Worm (Caenorhabditis elegans) whole organism, young adult: ENCODE data around the gene tag-280.

Experiments
- B0019.2 ChIP-seq: fragments of 200-800 bp; sonication (Bioruptor generic); conservative IDR thresholded peaks from 2 replicates; pipeline ENCODE4 v1.3.6; 2022; ENCODE audit warnings: missing genetic modification reagents, missing genetic modification characterization, missing compliant biosample characterization
- B0336.3 ChIP-seq: fragments of 200-800 bp; sonication (Bioruptor generic); IDR thresholded peaks from 2 replicates; pipeline ENCODE4 v1.3.6; 2022; ENCODE audit warnings: missing genetic modification characterization, missing compliant biosample characterization
- F57A8.1 ChIP-seq: fragments of 200-800 bp; sonication (Bioruptor generic); optimal IDR thresholded peaks from 2 replicates; lab custom pipeline; 2018; ENCODE audit warnings: mild to moderate bottlenecking, missing genetic modification characterization, moderate library complexity, missing compliant biosample characterization
- F57C9.4 ChIP-seq: sonication (generic microtip); optimal IDR thresholded peaks from 2 replicates; lab custom pipeline; 2017; ENCODE audit warnings: mild to moderate bottlenecking, missing genetic modification characterization, missing compliant biosample characterization
- K11D2.4 ChIP-seq: fragments of 200-800 bp; sonication (Bioruptor generic); IDR thresholded peaks from 2 replicates; pipeline ENCODE4 v1.3.6; 2022; ENCODE audit warnings: missing genetic modification reagents, missing genetic modification characterization, missing compliant biosample characterization
- T26A5.8 ChIP-seq: sonication (generic microtip); optimal IDR thresholded peaks from 2 replicates; lab custom pipeline; 2016; ENCODE audit warnings: missing genetic modification characterization, missing compliant biosample characterization
- Y79H2A.3 ChIP-seq: fragments of 200-800 bp; sonication (Bioruptor generic); conservative IDR thresholded peaks from 2 replicates; pipeline ENCODE4 v1.3.6; 2022; ENCODE audit warnings: missing genetic modification reagents, missing genetic modification characterization, missing compliant biosample characterization
- akir-1 ChIP-seq: fragments of 200-800 bp; sonication (Bioruptor generic); optimal IDR thresholded peaks from 2 replicates; lab custom pipeline; 2018; ENCODE audit warnings: mild to moderate bottlenecking, missing genetic modification characterization, moderate library complexity, missing compliant biosample characterization
- athp-1 ChIP-seq: sonication (generic microtip); optimal IDR thresholded peaks from 2 replicates; lab custom pipeline; 2017; ENCODE audit warnings: mild to moderate bottlenecking, missing genetic modification characterization, missing compliant biosample characterization
- attf-6 ChIP-seq: fragments of 200-800 bp; sonication (Bioruptor generic); IDR thresholded peaks from 2 replicates; pipeline ENCODE4 v1.3.6; 2022; ENCODE audit warnings: missing genetic modification reagents, missing genetic modification characterization, missing compliant biosample characterization
- ceh-100 ChIP-seq: fragments of 200-800 bp; sonication (Bioruptor generic); IDR thresholded peaks from 2 replicates; pipeline ENCODE4 v1.3.6; 2022; ENCODE audit warnings: missing genetic modification reagents, missing genetic modification characterization, missing compliant biosample characterization
- ceh-27 ChIP-seq: fragments of 200-800 bp; sonication (Bioruptor generic); optimal IDR thresholded peaks from 2 replicates; lab custom pipeline; 2018; ENCODE audit warnings: mild to moderate bottlenecking, missing genetic modification characterization, moderate library complexity, missing compliant biosample characterization
- ceh-58 ChIP-seq: fragments of 200-800 bp; sonication (Bioruptor generic); IDR thresholded peaks from 2 replicates; pipeline ENCODE4 v1.3.6; 2022; ENCODE audit warnings: missing genetic modification characterization, missing compliant biosample characterization
- ceh-91 ChIP-seq: fragments of 200-800 bp; sonication (Bioruptor generic); IDR thresholded peaks from 2 replicates; pipeline ENCODE4 v1.3.6; 2022; ENCODE audit warnings: missing genetic modification reagents, missing genetic modification characterization, missing compliant biosample characterization
- die-1 ChIP-seq: sonication (generic microtip); optimal IDR thresholded peaks from 2 replicates; lab custom pipeline; 2016; ENCODE audit warnings: missing genotype, mild to moderate bottlenecking, missing genetic modification characterization, missing compliant biosample characterization
- egl-44 ChIP-seq: fragments of 200-800 bp; sonication (Bioruptor generic); IDR thresholded peaks from 2 replicates; pipeline ENCODE4 v1.3.6; 2022; ENCODE audit warnings: missing genetic modification reagents, missing genetic modification characterization, missing compliant biosample characterization
- gei-17 ChIP-seq: fragments of 200-800 bp; sonication (Bioruptor generic); optimal IDR thresholded peaks from 2 replicates; lab custom pipeline; 2018; ENCODE audit warnings: mild to moderate bottlenecking, missing genetic modification characterization, missing compliant biosample characterization
- hlh-26 ChIP-seq: fragments of 200-800 bp; sonication (Bioruptor generic); conservative IDR thresholded peaks from 2 replicates; pipeline ENCODE4 v1.3.6; 2022; ENCODE audit warnings: missing genetic modification reagents, missing genetic modification characterization, missing compliant biosample characterization
- lag-1 ChIP-seq: fragments of 200-800 bp; sonication (Bioruptor generic); IDR thresholded peaks from 2 replicates; pipeline ENCODE4 v1.3.6; 2022; ENCODE audit warnings: missing genetic modification reagents, missing genetic modification characterization, missing compliant biosample characterization
- lin-35 ChIP-seq, 3 experiments: fragments of 150-350 bp in 2 of 3; sonication (generic microtip) in 1 of 3; optimal IDR thresholded peaks; 2 replicates each; lab custom pipeline; 2014 to 2018; ENCODE audit warnings: missing biosample characterization in 3 of 3, missing genetic modification characterization in 3 of 3, missing genetic modification reagents in 3 of 3
- lsy-27 ChIP-seq: sonication (generic microtip); optimal IDR thresholded peaks from 2 replicates; lab custom pipeline; 2017; ENCODE audit warnings: missing genetic modification characterization, mild to moderate bottlenecking, missing compliant biosample characterization, antibody characterized with exemption, missing genotype, borderline replicate concordance; ENCODE audit not compliant: insufficient read depth
- madf-6 ChIP-seq: fragments of 200-800 bp; sonication (Bioruptor generic); IDR thresholded peaks from 2 replicates; pipeline ENCODE4 v1.3.6; 2022; ENCODE audit warnings: missing genetic modification reagents, missing genetic modification characterization, missing compliant biosample characterization
- mxl-1 ChIP-seq: sonication (generic microtip); optimal IDR thresholded peaks from 2 replicates; lab custom pipeline; 2016; ENCODE audit warnings: missing genetic modification characterization, missing compliant biosample characterization
- nfya-1 ChIP-seq: sonication (generic microtip); optimal IDR thresholded peaks from 2 replicates; lab custom pipeline; 2017; ENCODE audit warnings: antibody characterized with exemption, missing compliant biosample characterization, missing genetic modification characterization, borderline replicate concordance; ENCODE audit not compliant: insufficient read depth
- pbrm-1 ChIP-seq: fragments of 200-800 bp; sonication (Bioruptor generic); IDR thresholded peaks from 2 replicates; pipeline ENCODE4 v1.3.6; 2022; ENCODE audit warnings: missing genetic modification reagents, missing genetic modification characterization, missing compliant biosample characterization
- rpc-1 ChIP-seq, 2 experiments: fragments of 150-350 bp in 1 of 2; sonication (generic microtip) in 1 of 2; optimal IDR thresholded peaks; 2 replicates each; lab custom pipeline; 2014 to 2018; ENCODE audit warnings: missing biosample characterization in 1 of 2, missing genetic modification characterization in 1 of 2, missing genetic modification reagents in 1 of 2, missing genotype in 1 of 2
- snpc-1.3 ChIP-seq: sonication (generic microtip); optimal IDR thresholded peaks from 2 replicates; lab custom pipeline; 2017; ENCODE audit warnings: missing genetic modification characterization, mild to moderate bottlenecking, missing compliant biosample characterization, antibody characterized with exemption, moderate library complexity, missing genotype, missing genetic modification reagents; ENCODE audit not compliant: insufficient read depth
- snpc-3.4 ChIP-seq: sonication (generic microtip); optimal IDR thresholded peaks from 2 replicates; lab custom pipeline; 2017; ENCODE audit warnings: missing genetic modification characterization, mild to moderate bottlenecking, missing compliant biosample characterization, antibody characterized with exemption, moderate library complexity, missing genotype, missing genetic modification reagents
- somi-1 ChIP-seq: fragments of 200-800 bp; sonication (Bioruptor generic); optimal IDR thresholded peaks from 2 replicates; lab custom pipeline; 2018; ENCODE audit warnings: mild to moderate bottlenecking, missing genetic modification characterization, missing compliant biosample characterization
- tbx-9 ChIP-seq: sonication (generic microtip); optimal IDR thresholded peaks from 2 replicates; lab custom pipeline; 2016; ENCODE audit warnings: borderline replicate concordance, missing genetic modification characterization, inconsistent platforms, missing compliant biosample characterization
- tlf-1 ChIP-seq: fragments of 200-800 bp; sonication (Bioruptor generic); optimal IDR thresholded peaks from 2 replicates; lab custom pipeline; 2018; ENCODE audit warnings: mild to moderate bottlenecking, missing genetic modification characterization, missing compliant biosample characterization
- zfh-2 ChIP-seq: fragments of 200-800 bp; sonication (Bioruptor generic); conservative IDR thresholded peaks from 2 replicates; pipeline ENCODE4 v1.3.6; 2022; ENCODE audit warnings: missing genetic modification reagents, missing genetic modification characterization, missing compliant biosample characterization
- ztf-22 ChIP-seq: fragments of 200-800 bp; sonication (Bioruptor generic); optimal IDR thresholded peaks from 2 replicates; lab custom pipeline; 2018; ENCODE audit warnings: mild to moderate bottlenecking, missing genetic modification characterization, moderate library complexity, missing compliant biosample characterization

tag-280 gene

DNA sequence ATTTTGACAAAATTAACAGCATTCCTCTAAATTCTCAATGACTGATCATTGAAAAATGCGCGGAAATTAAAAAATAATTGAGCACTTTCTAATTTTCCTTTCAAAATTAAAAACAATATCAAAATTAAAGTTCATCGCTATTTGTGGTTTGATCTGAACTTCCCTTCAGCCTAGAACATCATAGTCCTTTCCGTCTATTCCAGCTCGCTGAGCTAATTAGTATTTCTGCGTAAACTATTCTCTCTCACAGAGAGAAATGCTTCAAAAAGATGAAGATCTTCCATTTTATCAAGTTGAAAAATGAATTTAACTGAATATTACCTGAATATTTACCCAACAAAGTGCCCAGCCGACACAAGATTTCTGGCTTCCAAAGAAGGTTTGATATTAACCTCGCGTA, 46.6 kb downstream of the tag-280 start, which contains the start of gene srh-68:
Gene srh-68 (plus strand): TSS at position 301 of the 400 bp plus-strand sequence.
- TF ChIP-seq ceh-58 (GFP tag; lab: Robert Waterston, UW) (no peak), attf-6 (GFP tag; lab: Robert Waterston, UW) (no peak), Y79H2A.3 (GFP tag; lab: Robert Waterston, UW) (no peak), F57C9.4 (tag; lab: Kevin White, UChicago) (no peak), gei-17 (GFP tag; lab: Kevin White, UChicago) (no peak), lin-35 (GFP tag; optimal IDR thresholded peaks at IDR 0.05; lab: Kevin White, UChicago) (no peak), pbrm-1 (GFP tag; lab: Robert Waterston, UW) (no peak), B0336.3 (GFP tag; lab: Robert Waterston, UW) (no peak), K11D2.4 (no peak), mxl-1 (no peak), akir-1 (GFP tag; lab: Kevin White, UChicago) (no peak), madf-6 (GFP tag; lab: Robert Waterston, UW) (no peak), snpc-1.3 (tag; lab: Kevin White, UChicago) (no peak), nfya-1 (tag; lab: Kevin White, UChicago) (no peak), egl-44 (GFP tag; lab: Robert Waterston, UW) (no peak), ceh-100 (no peak)

DNA sequence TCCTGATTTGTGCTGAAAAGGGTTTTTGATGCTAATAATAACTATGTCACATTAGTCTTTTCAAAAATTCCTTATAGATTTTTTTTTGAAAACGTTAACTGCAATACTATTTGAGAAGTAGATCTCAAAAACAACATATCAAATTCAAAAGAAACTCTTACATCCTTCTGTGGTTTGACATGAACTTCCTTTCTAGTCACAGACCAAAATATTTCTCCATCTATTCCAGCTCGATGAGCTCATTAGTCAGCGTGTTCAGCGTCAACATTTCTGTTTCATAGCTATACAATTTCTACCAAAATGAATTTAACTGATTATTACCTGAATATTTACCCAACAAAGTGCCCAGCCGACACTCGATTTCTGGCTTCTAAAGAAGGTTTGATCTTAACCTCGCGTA, 48.2 kb downstream of the tag-280 start, which contains the start of gene srh-67:
Gene srh-67 (plus strand): TSS at position 301 of the 400 bp plus-strand sequence.
- no peak for TF ChIP-seq die-1 (tag; lab: Kevin White, UChicago)
- no peak for TF ChIP-seq snpc-3.4 (tag; lab: Kevin White, UChicago)
- TF ChIP-seq ceh-27 (GFP tag; lab: Kevin White, UChicago) = no peak
- no peak for TF ChIP-seq lag-1 (GFP tag; lab: Robert Waterston, UW)
- TF ChIP-seq tbx-9 (tag; lab: Kevin White, UChicago) = no peak
- TF ChIP-seq snpc-1.3 (tag; lab: Kevin White, UChicago) = no peak
- TF ChIP-seq ztf-22 (GFP tag; lab: Kevin White, UChicago) = no peak
- no peak for TF ChIP-seq ceh-91 (GFP tag; lab: Robert Waterston, UW)
- TF ChIP-seq hlh-26 (GFP tag; lab: Robert Waterston, UW) = no peak
- no peak for TF ChIP-seq lsy-27 (tag; lab: Kevin White, UChicago)
- TF ChIP-seq tlf-1 (GFP tag; lab: Kevin White, UChicago) = no peak
- TF ChIP-seq somi-1 (GFP tag; lab: Kevin White, UChicago) = no peak
- TF ChIP-seq F57A8.1 (GFP tag; lab: Kevin White, UChicago) = no peak
- no peak for TF ChIP-seq rpc-1 (optimal IDR thresholded peaks at IDR 0.05; lab: Kevin White, UChicago)
- no peak for TF ChIP-seq rpc-1 (tag; optimal IDR thresholded peaks at IDR 0.05; lab: Kevin White, UChicago)
- no peak for TF ChIP-seq athp-1 (tag; lab: Kevin White, UChicago)
- no peak for TF ChIP-seq B0019.2
- TF ChIP-seq T26A5.8 (tag; lab: Kevin White, UChicago) = no peak
- no peak for TF ChIP-seq zfh-2 (GFP tag; lab: Robert Waterston, UW)
